Fruit fly (Drosophila melanogaster): ENCODE results near the gene CG2767.
A peak's percentile ranks its signal among the peaks of the same experiment; 100 is the strongest.

CG2767 gene

dm6 chr3R:8038927-8039326 is 31.0 kb upstream of the CG2767 start:
- TF ChIP-seq tai (GFP tag; optimal IDR thresholded peaks at IDR 0.05) (no peak), OdsH (GFP tag; optimal IDR thresholded peaks at IDR 0.05) (no peak), Sp1 (GFP tag; optimal IDR thresholded peaks at IDR 0.05) (no peak), pan (optimal IDR thresholded peaks at IDR 0.05) (no peak)

dm6 chr3R:8037896-8038295 is 30.0 kb upstream of the CG2767 start:
- TF ChIP-seq HLH106 (tag; optimal IDR thresholded peaks at IDR 0.05): peak; percentile 42
- TF ChIP-seq pan (optimal IDR thresholded peaks at IDR 0.05): no peak
- TF ChIP-seq h (GFP tag; optimal IDR thresholded peaks at IDR 0.05): peak; percentile 23
- no peak for TF ChIP-seq Rel (GFP tag; optimal IDR thresholded peaks at IDR 0.05)
- TF ChIP-seq Rel (tag; optimal IDR thresholded peaks at IDR 0.05): no peak
- no peak for TF ChIP-seq usp (GFP tag; optimal IDR thresholded peaks at IDR 0.05)
- TF ChIP-seq rgr (GFP tag; optimal IDR thresholded peaks at IDR 0.05): peak; percentile 48
- TF ChIP-seq Abd-B (GFP tag; optimal IDR thresholded peaks at IDR 0.05): no peak
- peak; percentile 27 for TF ChIP-seq Hnf4 (GFP tag; optimal IDR thresholded peaks at IDR 0.05)
- TF ChIP-seq foxo (GFP tag; optimal IDR thresholded peaks at IDR 0.05): peak in 1 of 2 experiments; percentile 53
- TF ChIP-seq br (GFP tag; optimal IDR thresholded peaks at IDR 0.05): peak; percentile 1
- no peak for TF ChIP-seq Dif (GFP tag; optimal IDR thresholded peaks at IDR 0.05; ENCODE audit: partially characterized antibody)
- peak; percentile 46 for TF ChIP-seq fru (GFP tag; optimal IDR thresholded peaks at IDR 0.05)
- TF ChIP-seq CG9705 (GFP tag; optimal IDR thresholded peaks at IDR 0.05): no peak

dm6 chr3R:8032923-8033478 is 25.1 kb upstream of the CG2767 start, which contains the start of the genes CG11035 and unc-45:
TSS of gene CG11035 (minus strand) at chr3R:8033009.
TSS of gene unc-45 (plus strand) at chr3R:8033301.
- peak in 1 of 2 experiments; percentile 48 for TF ChIP-seq foxo (GFP tag; optimal IDR thresholded peaks at IDR 0.05)
- TF ChIP-seq rgr (GFP tag; optimal IDR thresholded peaks at IDR 0.05): peak; percentile 17
- TF ChIP-seq OdsH (GFP tag; optimal IDR thresholded peaks at IDR 0.05): no peak
- no peak for TF ChIP-seq dmrt93B (GFP tag; optimal IDR thresholded peaks at IDR 0.05)
- peak; percentile 46 for TF ChIP-seq Jra (GFP tag; optimal IDR thresholded peaks at IDR 0.05)
- peak; percentile 50 for TF ChIP-seq Sp1 (GFP tag; optimal IDR thresholded peaks at IDR 0.05)
- TF ChIP-seq woc (GFP tag; optimal IDR thresholded peaks at IDR 0.05): peak; percentile 83
- no peak for TF ChIP-seq Dfd (GFP tag; optimal IDR thresholded peaks at IDR 0.05)
- TF ChIP-seq Rel (GFP tag; optimal IDR thresholded peaks at IDR 0.05): no peak
- TF ChIP-seq Rel (tag; optimal IDR thresholded peaks at IDR 0.05): peak; percentile 23
- TF ChIP-seq h (GFP tag; optimal IDR thresholded peaks at IDR 0.05): peak; percentile 54
- peak; percentile 72 for TF ChIP-seq HLH106 (tag; optimal IDR thresholded peaks at IDR 0.05)
- no peak for TF ChIP-seq lola (GFP tag; optimal IDR thresholded peaks at IDR 0.05)
- peak; percentile 10 for TF ChIP-seq dsf (GFP tag; optimal IDR thresholded peaks at IDR 0.05; ENCODE audit: borderline replicate concordance)
- peak; percentile 66 for TF ChIP-seq Hnf4 (GFP tag; optimal IDR thresholded peaks at IDR 0.05)
- no peak for TF ChIP-seq psq (GFP tag; optimal IDR thresholded peaks at IDR 0.05)
- TF ChIP-seq fru (GFP tag; optimal IDR thresholded peaks at IDR 0.05): peak; percentile 37
- no peak for TF ChIP-seq jim (GFP tag; optimal IDR thresholded peaks at IDR 0.05)
- peak; percentile 13 for TF ChIP-seq brk (GFP tag; optimal IDR thresholded peaks at IDR 0.05)
- no peak for TF ChIP-seq Hr83 (GFP tag; optimal IDR thresholded peaks at IDR 0.05; ENCODE audit: poor library complexity, severe bottlenecking)
- peak; percentile 54 for TF ChIP-seq sage (GFP tag; optimal IDR thresholded peaks at IDR 0.05)
- TF ChIP-seq CG9705 (GFP tag; optimal IDR thresholded peaks at IDR 0.05): peak; percentile 8
- TF ChIP-seq Myc (optimal IDR thresholded peaks at IDR 0.05): peak; percentile 55
- TF ChIP-seq Mio (GFP tag; optimal IDR thresholded peaks at IDR 0.05): no peak

DNA sequence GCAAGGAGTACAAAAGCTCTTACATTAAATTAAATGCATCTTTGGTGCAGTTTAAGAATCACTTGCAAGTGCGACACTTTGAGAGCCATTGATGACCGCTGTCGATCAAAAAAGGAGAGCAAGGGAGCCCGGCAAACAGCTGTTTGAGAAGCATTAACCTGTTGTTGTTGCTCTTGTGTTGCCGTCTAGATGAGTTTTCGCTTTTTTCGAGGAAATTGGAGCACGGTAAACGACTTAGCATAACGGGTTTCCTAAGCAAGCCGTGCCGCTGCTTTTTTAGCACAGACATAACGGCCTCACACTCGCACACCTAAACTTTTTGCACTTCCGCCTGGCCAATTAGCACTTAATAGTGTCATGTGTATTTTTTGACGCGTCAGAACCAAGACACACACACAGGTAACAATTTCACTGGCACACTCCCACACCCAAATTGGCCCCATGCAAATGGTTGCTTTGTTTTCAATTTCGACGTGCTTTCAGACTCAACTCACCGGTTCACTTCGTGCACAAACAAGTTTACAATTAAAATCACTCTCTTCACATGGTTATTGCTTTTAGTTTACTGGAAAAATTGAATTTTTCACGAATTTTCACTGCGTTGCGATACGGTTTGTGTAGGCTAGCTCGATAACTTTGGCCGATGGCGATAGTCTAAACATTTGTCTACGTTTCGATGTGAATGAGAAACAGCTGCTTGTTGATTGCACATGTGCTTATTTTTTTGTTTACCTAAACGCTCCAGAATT is 22.4 kb upstream of the CG2767 start, which contains the start of the genes CG10903 and CG2747:
Gene CG10903, plus strand, starts transcription at position 261 of the 749 bp plus-strand sequence.
Gene CG2747, minus strand, starts transcription at position 640 of the 749 bp plus-strand sequence.
- TF ChIP-seq psq (GFP tag; optimal IDR thresholded peaks at IDR 0.05) (no peak), Hr78 (GFP tag; optimal IDR thresholded peaks at IDR 0.05) (no peak), rgr (GFP tag; optimal IDR thresholded peaks at IDR 0.05) (peak; percentile 3), dl (GFP tag; optimal IDR thresholded peaks at IDR 0.05; ENCODE audit: insufficient read depth in 1 of 2, partially characterized antibody in 2 of 2) (no peak), h (GFP tag; optimal IDR thresholded peaks at IDR 0.05) (peak; percentile 50), Vsx2 (GFP tag; optimal IDR thresholded peaks at IDR 0.05; ENCODE audit: partially characterized antibody) (peak; percentile 37), usp (GFP tag; optimal IDR thresholded peaks at IDR 0.05) (no peak), Myc (optimal IDR thresholded peaks at IDR 0.05) (peak; percentile 76), ey (GFP tag; optimal IDR thresholded peaks at IDR 0.05) (no peak), Jra (GFP tag; optimal IDR thresholded peaks at IDR 0.05) (peak; percentile 3), brk (GFP tag; optimal IDR thresholded peaks at IDR 0.05) (peak; percentile 26), woc (GFP tag; optimal IDR thresholded peaks at IDR 0.05) (no peak), Hnf4 (GFP tag; optimal IDR thresholded peaks at IDR 0.05) (peak; percentile 24)

All from whole organism, wandering third instar larva.